Fruit fly (Drosophila melanogaster): ENCODE measurements around the gene jar.

- TF ChIP-seq ttk (optimal IDR thresholded peaks at IDR 0.05) (no peak), psq (optimal IDR thresholded peaks at IDR 0.05) (no peak)
Measured at dm6 chr3R:24205234-24205894, 65.7 kb downstream of the jar start.
